Fruit fly (Drosophila melanogaster) whole organism, embryonic: ENCODE measurements around the gene Gr28a.
A peak's percentile ranks its signal among the peaks of the same experiment; 100 is the strongest.

ENCODE experiments used
- BEAF-32 ChIP-seq: fragments of 200-800 bp; sonication (Bioruptor generic); optimal IDR thresholded peaks from 3 replicates; lab custom pipeline; 2017; ENCODE audit warnings: missing biosample characterization, missing genetic modification characterization, mild to moderate bottlenecking, moderate library complexity, missing genetic modification reagents
- Bteb2 ChIP-seq: fragments of 200-800 bp; sonication (Bioruptor generic); optimal IDR thresholded peaks from 2 replicates; lab custom pipeline; 2016; ENCODE audit warnings: missing biosample characterization, missing genetic modification characterization
- CG10431 ChIP-seq: fragments of 200-800 bp; sonication (Bioruptor generic); optimal IDR thresholded peaks from 3 replicates; lab custom pipeline; 2018; ENCODE audit warnings: missing biosample characterization, mild to moderate bottlenecking, missing genetic modification characterization
- CG11456 ChIP-seq: fragments of 200-800 bp; sonication (Bioruptor generic); IDR thresholded peaks from 3 replicates; pipeline ENCODE4 v1.3.6; 2022; ENCODE audit warnings: missing biosample characterization, missing genetic modification characterization
- CG13894 ChIP-seq: fragments of 200-800 bp; sonication (Bioruptor generic); optimal IDR thresholded peaks from 3 replicates; lab custom pipeline; 2018; ENCODE audit warnings: missing biosample characterization, mild to moderate bottlenecking, missing genetic modification characterization, moderate library complexity
- CG15696 ChIP-seq: fragments of 200-800 bp; sonication (Bioruptor generic); optimal IDR thresholded peaks from 2 replicates; lab custom pipeline; 2019; ENCODE audit warnings: missing biosample characterization, mild to moderate bottlenecking, missing genetic modification characterization, moderate library complexity
- CG18011 ChIP-seq: fragments of 200-800 bp; sonication (Bioruptor generic); optimal IDR thresholded peaks from 2 replicates; lab custom pipeline; 2017; ENCODE audit warnings: missing biosample characterization, missing genetic modification characterization, mild to moderate bottlenecking, moderate library complexity, missing genotype
- CG3281 ChIP-seq: fragments of 200-800 bp; sonication (Bioruptor generic); optimal IDR thresholded peaks from 3 replicates; lab custom pipeline; 2017; ENCODE audit warnings: missing biosample characterization, mild to moderate bottlenecking, missing genetic modification characterization
- CG3847 ChIP-seq: fragments of 200-800 bp; sonication (Bioruptor generic); IDR thresholded peaks from 2 replicates; pipeline ENCODE4 v1.3.6; 2022; ENCODE audit warnings: missing biosample characterization, missing genetic modification characterization
- CG4328 ChIP-seq: fragments of 200-800 bp; sonication (Bioruptor generic); optimal IDR thresholded peaks from 3 replicates; lab custom pipeline; 2017; ENCODE audit warnings: missing biosample characterization, missing genetic modification reagents, missing genetic modification characterization
- CG7839 ChIP-seq: fragments of 200-800 bp; sonication (Bioruptor generic); optimal IDR thresholded peaks from 3 replicates; lab custom pipeline; 2018; ENCODE audit warnings: missing biosample characterization, mild to moderate bottlenecking, missing genetic modification characterization, moderate library complexity
- CG8290 ChIP-seq, 3 experiments: fragments of 200-800 bp; sonication (Bioruptor generic); optimal IDR thresholded peaks; 2 replicates each; lab custom pipeline; 2016 to 2019; ENCODE audit warnings: missing biosample characterization in 3 of 3, missing genetic modification characterization in 3 of 3, mild to moderate bottlenecking in 2 of 3, moderate library complexity in 1 of 3
- CG9609 ChIP-seq: fragments of 200-800 bp; sonication (Bioruptor generic); optimal IDR thresholded peaks from 3 replicates; lab custom pipeline; 2016; ENCODE audit warnings: missing biosample characterization, missing genetic modification characterization
- Doc2 ChIP-seq: fragments of 200-800 bp; sonication (Bioruptor generic); IDR thresholded peaks from 2 replicates; pipeline ENCODE4 v1.3.6; 2022; ENCODE audit warnings: missing biosample characterization, missing genetic modification characterization
- Doc3 ChIP-seq: fragments of 200-800 bp; sonication (Bioruptor generic); IDR thresholded peaks from 3 replicates; pipeline ENCODE4 v1.3.6; 2022; ENCODE audit warnings: missing biosample characterization, missing genetic modification characterization; ENCODE audit not compliant: partially characterized antibody
- E2f1 ChIP-seq: fragments of 200-800 bp; sonication (Bioruptor generic); IDR thresholded peaks from 2 replicates; pipeline ENCODE4 v1.3.6; 2022; ENCODE audit warnings: missing biosample characterization, missing genetic modification characterization
- Ets97D ChIP-seq: fragments of 200-800 bp; sonication (Bioruptor generic); optimal IDR thresholded peaks from 3 replicates; lab custom pipeline; 2016; ENCODE audit warnings: missing biosample characterization, missing genetic modification characterization
- Hand ChIP-seq: fragments of 200-800 bp; sonication (Bioruptor generic); optimal IDR thresholded peaks from 2 replicates; lab custom pipeline; 2017; ENCODE audit warnings: mild to moderate bottlenecking, missing biosample characterization, missing genetic modification reagents, missing genetic modification characterization
- HmgD ChIP-seq: fragments of 200-800 bp; sonication (Bioruptor generic); optimal IDR thresholded peaks from 3 replicates; lab custom pipeline; 2016; ENCODE audit warnings: missing biosample characterization, missing genetic modification characterization
- Lhr ChIP-seq: fragments of 200-800 bp; sonication (Bioruptor generic); optimal IDR thresholded peaks from 3 replicates; lab custom pipeline; 2017; ENCODE audit warnings: mild to moderate bottlenecking, missing biosample characterization, missing genetic modification reagents, missing genetic modification characterization
- Med ChIP-seq: fragments of 200-800 bp; sonication (Bioruptor generic); peaks from one replicate; lab custom pipeline; 2016; ENCODE audit warnings: missing biosample characterization, missing genetic modification characterization, mild to moderate bottlenecking, inconsistent platforms, moderate library complexity
- NC2β ChIP-seq: fragments of 200-800 bp; sonication (Bioruptor generic); optimal IDR thresholded peaks from 2 replicates; lab custom pipeline; 2016; ENCODE audit warnings: missing biosample characterization, missing genetic modification characterization
- Oli ChIP-seq: fragments of 200-800 bp; sonication (Bioruptor generic); optimal IDR thresholded peaks from 2 replicates; lab custom pipeline; 2018; ENCODE audit warnings: missing biosample characterization, mild to moderate bottlenecking, missing genetic modification characterization, moderate library complexity
- Opbp ChIP-seq: fragments of 200-800 bp; sonication (Bioruptor generic); IDR thresholded peaks from 3 replicates; pipeline ENCODE4 v1.3.6; 2022; ENCODE audit warnings: missing biosample characterization, missing genetic modification characterization; ENCODE audit not compliant: partially characterized antibody
- PHDP ChIP-seq: fragments of 200-800 bp; sonication (Bioruptor generic); optimal IDR thresholded peaks from 3 replicates; lab custom pipeline; 2018; ENCODE audit warnings: missing biosample characterization, mild to moderate bottlenecking, missing genetic modification characterization, moderate library complexity
- Usf ChIP-seq: fragments of 200-800 bp; sonication (Bioruptor generic); optimal IDR thresholded peaks from 2 replicates; lab custom pipeline; 2017; ENCODE audit warnings: missing genotype, missing biosample characterization, missing genetic modification characterization
- az2 ChIP-seq: fragments of 200-800 bp; sonication (Bioruptor generic); optimal IDR thresholded peaks from 3 replicates; lab custom pipeline; 2016; ENCODE audit warnings: missing biosample characterization, missing genetic modification characterization
- btn ChIP-seq: fragments of 200-800 bp; sonication (Bioruptor generic); optimal IDR thresholded peaks from 2 replicates; lab custom pipeline; 2016; ENCODE audit warnings: missing biosample characterization, missing genetic modification characterization
- da ChIP-seq: fragments of 200-800 bp; sonication (Bioruptor generic); optimal IDR thresholded peaks from 2 replicates; lab custom pipeline; 2016; ENCODE audit warnings: missing biosample characterization, missing genetic modification characterization
- dimm ChIP-seq: fragments of 200-800 bp; sonication (Bioruptor generic); IDR thresholded peaks from 2 replicates; pipeline ENCODE4 v1.3.6; 2022; ENCODE audit warnings: missing biosample characterization, missing genetic modification characterization
- dmrt11E ChIP-seq: fragments of 200-800 bp; sonication (Bioruptor generic); optimal IDR thresholded peaks from 3 replicates; lab custom pipeline; 2018; ENCODE audit warnings: missing biosample characterization, mild to moderate bottlenecking, missing genetic modification characterization, moderate library complexity
- eve ChIP-seq, 2 experiments: fragments of >200 bp; optimal IDR thresholded peaks; 2 replicates each; lab custom pipeline; 2017; ENCODE audit warnings: missing biosample characterization in 2 of 2, missing genetic modification characterization in 2 of 2
- ewg ChIP-seq: fragments of 200-800 bp; sonication (Bioruptor generic); optimal IDR thresholded peaks from 3 replicates; lab custom pipeline; 2017; ENCODE audit warnings: mild to moderate bottlenecking, missing biosample characterization, missing genetic modification reagents, missing genetic modification characterization
- eyg ChIP-seq: fragments of 200-800 bp; sonication (Bioruptor generic); optimal IDR thresholded peaks from 3 replicates; lab custom pipeline; 2016; ENCODE audit warnings: missing biosample characterization, missing genetic modification characterization
- fd96Cb ChIP-seq: fragments of 200-800 bp; sonication (Bioruptor generic); optimal IDR thresholded peaks from 2 replicates; lab custom pipeline; 2018; ENCODE audit warnings: missing biosample characterization, mild to moderate bottlenecking, missing genetic modification characterization, moderate library complexity
- ftz-f1 ChIP-seq: fragments of 200-800 bp; sonication (Bioruptor generic); optimal IDR thresholded peaks from 2 replicates; lab custom pipeline; 2016; ENCODE audit warnings: missing biosample characterization, missing genetic modification characterization
- fu2 ChIP-seq: fragments of 200-800 bp; sonication (Bioruptor generic); optimal IDR thresholded peaks from 2 replicates; lab custom pipeline; 2016; ENCODE audit warnings: missing biosample characterization, missing genetic modification characterization
- hkb ChIP-seq, 2 experiments: fragments of 200-800 bp in 1 of 2; fragments of >200 bp in 1 of 2; sonication (Bioruptor generic) in 1 of 2; IDR thresholded peaks in 1 of 2; optimal IDR thresholded peaks in 1 of 2; 2 replicates each; pipeline versions ENCODE4 v1.3.6 to Lab custom; 2017 to 2022; ENCODE audit warnings: missing biosample characterization in 1 of 2, missing genetic modification characterization in 1 of 2
- jumu ChIP-seq: fragments of 200-800 bp; sonication (Bioruptor generic); optimal IDR thresholded peaks from 3 replicates; lab custom pipeline; 2016; ENCODE audit warnings: missing biosample characterization, missing genetic modification characterization
- kah ChIP-seq: fragments of 200-800 bp; sonication (Bioruptor generic); optimal IDR thresholded peaks from 2 replicates; lab custom pipeline; 2018; ENCODE audit warnings: missing biosample characterization, mild to moderate bottlenecking, missing genetic modification characterization
- lbe ChIP-seq: fragments of 200-800 bp; sonication (Bioruptor generic); optimal IDR thresholded peaks from 2 replicates; lab custom pipeline; 2016; ENCODE audit warnings: missing biosample characterization, mild to moderate bottlenecking, missing genetic modification characterization
- nerfin-1 ChIP-seq: fragments of 200-800 bp; sonication (Bioruptor generic); optimal IDR thresholded peaks from 3 replicates; lab custom pipeline; 2019; ENCODE audit warnings: missing biosample characterization, mild to moderate bottlenecking, missing genetic modification characterization, moderate library complexity
- pb ChIP-seq: fragments of 200-800 bp; sonication (Bioruptor generic); optimal IDR thresholded peaks from 3 replicates; lab custom pipeline; 2016; ENCODE audit warnings: missing biosample characterization, missing genetic modification characterization
- prd ChIP-seq, 3 experiments: fragments of >200 bp in 2 of 3; fragments of 200-800 bp in 1 of 3; sonication (Bioruptor generic) in 1 of 3; optimal IDR thresholded peaks in 2 of 3; IDR thresholded peaks in 1 of 3; 2 replicates in 2 of 3; 3 replicates in 1 of 3; pipeline versions ENCODE4 v1.3.6 to Lab custom; 2017 to 2022; ENCODE audit warnings: missing biosample characterization in 1 of 3, missing genetic modification characterization in 1 of 3
- rib ChIP-seq: fragments of 200-800 bp; sonication (Bioruptor generic); IDR thresholded peaks from 2 replicates; pipeline ENCODE4 v1.3.6; 2022; ENCODE audit warnings: missing biosample characterization, missing genetic modification characterization
- unpg ChIP-seq: fragments of 200-800 bp; sonication (Bioruptor generic); optimal IDR thresholded peaks from 3 replicates; lab custom pipeline; 2018; ENCODE audit warnings: missing biosample characterization, mild to moderate bottlenecking, missing genetic modification characterization, moderate library complexity
- usp ChIP-seq: fragments of >200 bp; optimal IDR thresholded peaks from 2 replicates; lab custom pipeline; 2017; ENCODE audit warnings: missing biosample characterization, missing genetic modification characterization

Gene Gr28a

DNA sequence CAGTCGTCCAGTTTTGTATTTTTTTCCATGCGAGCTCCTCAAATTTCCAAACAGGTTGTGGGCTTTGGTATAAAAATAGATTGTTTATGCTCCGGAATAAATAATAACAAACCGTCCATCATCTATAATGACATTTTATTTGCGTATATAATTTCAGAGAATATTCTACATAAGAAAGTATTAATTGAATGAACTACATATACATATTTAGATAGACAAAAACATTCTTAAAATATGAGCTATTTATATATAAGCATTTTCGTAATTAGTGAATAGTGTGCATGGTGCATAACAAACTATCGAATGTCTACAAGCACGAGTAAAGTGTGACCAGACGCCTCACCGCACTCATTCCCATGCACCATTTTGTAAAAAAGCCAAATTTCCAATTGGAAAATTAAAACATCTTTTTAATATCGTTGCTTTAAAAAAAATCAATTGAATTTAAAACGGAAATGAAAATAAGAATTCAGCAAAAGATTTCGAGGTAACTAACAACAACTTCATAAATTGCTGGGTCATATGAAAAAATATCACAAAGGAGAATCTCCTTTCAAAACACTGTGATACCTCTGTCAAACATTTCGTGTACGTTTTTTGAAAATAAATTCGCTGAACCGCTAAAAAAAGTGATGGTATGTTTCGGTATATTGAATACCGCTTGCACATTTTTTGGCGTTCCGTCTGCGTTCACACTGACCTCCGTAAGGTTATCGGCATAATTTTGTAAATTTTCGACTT, 27.5 kb downstream of the Gr28a start, which contains the start of gene muc (continued):
- TF ChIP-seq CG18011 (GFP tag; lab: Kevin White, UChicago) = no peak
- no peak for TF ChIP-seq pb
- no peak for TF ChIP-seq da (GFP tag; lab: Kevin White, UChicago)
- peak; percentile 20 for TF ChIP-seq fu2
- no peak for TF ChIP-seq btn
- TF ChIP-seq CG4328 (GFP tag; lab: Kevin White, UChicago) = no peak
- TF ChIP-seq PHDP (tag; lab: Kevin White, UChicago) = peak; percentile 32
- peak; percentile 17 for TF ChIP-seq Oli (tag; lab: Kevin White, UChicago)
- TF ChIP-seq az2 (GFP tag; lab: Kevin White, UChicago) = peak; percentile 36
- TF ChIP-seq eve (GFP tag; optimal IDR thresholded peaks at IDR 0.05; lab: Kevin White, UChicago) = peak in 1 of 2 experiments; percentile 39
- TF ChIP-seq CG7839 = peak; percentile 53
- TF ChIP-seq Opbp = peak; percentile 58; the same call in 1 of the 3 replicates
- TF ChIP-seq CG13894 = peak; percentile 63
- peak; percentile 62 for TF ChIP-seq Ets97D
- TF ChIP-seq Usf = no peak
- TF ChIP-seq hkb (optimal IDR thresholded peaks at IDR 0.05; lab: Kevin White, UChicago) = peak; percentile 79
- no peak for TF ChIP-seq hkb (GFP tag; IDR thresholded peaks at IDR 0.05; lab: Robert Waterston, UW)
- TF ChIP-seq BEAF-32 (GFP tag; lab: Kevin White, UChicago) = peak; percentile 86
- TF ChIP-seq CG3847 (GFP tag; lab: Robert Waterston, UW) = peak; percentile 48; the same call in 1 of the 2 replicates
- peak; percentile 58 for TF ChIP-seq Doc3
- TF ChIP-seq ewg (GFP tag; lab: Kevin White, UChicago) = no peak
- peak; percentile 26 for TF ChIP-seq CG15696 (tag; lab: Kevin White, UChicago)
- peak; percentile 21 for TF ChIP-seq NC2β (GFP tag; lab: Kevin White, UChicago)
- peak; percentile 40 for TF ChIP-seq nerfin-1 (tag; lab: Kevin White, UChicago)
- no peak for TF ChIP-seq Bteb2 (GFP tag; lab: Kevin White, UChicago)
- TF ChIP-seq dimm (GFP tag; lab: Robert Waterston, UW) = no peak
- no peak for TF ChIP-seq jumu (GFP tag; lab: Kevin White, UChicago)
- no peak for TF ChIP-seq eyg (GFP tag; lab: Kevin White, UChicago)
- peak; percentile 38 for TF ChIP-seq CG9609 (GFP tag; lab: Kevin White, UChicago)
- TF ChIP-seq CG11456 (GFP tag; lab: Robert Waterston, UW) = peak; percentile 63; the same call in 1 of the 3 replicates
- no peak for TF ChIP-seq Hand (GFP tag; lab: Kevin White, UChicago)
- TF ChIP-seq HmgD (GFP tag; lab: Kevin White, UChicago) = peak; percentile 10
- no peak for TF ChIP-seq usp (GFP tag; lab: Kevin White, UChicago)
- no peak for TF ChIP-seq CG8290 (GFP tag; optimal IDR thresholded peaks at IDR 0.05; lab: Kevin White, UChicago)
- peak in 1 of 2 experiments; percentile 73 for TF ChIP-seq CG8290 (tag; optimal IDR thresholded peaks at IDR 0.05; lab: Kevin White, UChicago)
- TF ChIP-seq unpg (GFP tag; lab: Kevin White, UChicago) = peak; percentile 44
- TF ChIP-seq CG10431 (GFP tag; lab: Kevin White, UChicago) = no peak
- TF ChIP-seq lbe = peak; percentile 38
- peak; percentile 59 for TF ChIP-seq Med (GFP tag; lab: Kevin White, UChicago)
- TF ChIP-seq kah = peak; percentile 80
- TF ChIP-seq rib (GFP tag; lab: Robert Waterston, UW) = no peak
- peak; percentile 90 for TF ChIP-seq Lhr
- no peak for TF ChIP-seq E2f1
- TF ChIP-seq fd96Cb = peak; percentile 4
- no peak for TF ChIP-seq Doc2 (GFP tag; lab: Robert Waterston, UW)
- no peak for TF ChIP-seq prd (optimal IDR thresholded peaks at IDR 0.05; lab: Kevin White, UChicago)
- 0 out of 3 replicates have a peak, but pooled peaks have one; percentile 19 for TF ChIP-seq prd (GFP tag; IDR thresholded peaks at IDR 0.05; lab: Robert Waterston, UW)
- TF ChIP-seq CG3281 (GFP tag; lab: Kevin White, UChicago) = no peak
- TF ChIP-seq ftz-f1 (GFP tag; lab: Kevin White, UChicago) = no peak
- peak; percentile 40 for TF ChIP-seq dmrt11E (tag; lab: Kevin White, UChicago)
